Worm (Caenorhabditis elegans): ENCODE measurements around the gene pmp-3.

pmp-3 gene

DNA sequence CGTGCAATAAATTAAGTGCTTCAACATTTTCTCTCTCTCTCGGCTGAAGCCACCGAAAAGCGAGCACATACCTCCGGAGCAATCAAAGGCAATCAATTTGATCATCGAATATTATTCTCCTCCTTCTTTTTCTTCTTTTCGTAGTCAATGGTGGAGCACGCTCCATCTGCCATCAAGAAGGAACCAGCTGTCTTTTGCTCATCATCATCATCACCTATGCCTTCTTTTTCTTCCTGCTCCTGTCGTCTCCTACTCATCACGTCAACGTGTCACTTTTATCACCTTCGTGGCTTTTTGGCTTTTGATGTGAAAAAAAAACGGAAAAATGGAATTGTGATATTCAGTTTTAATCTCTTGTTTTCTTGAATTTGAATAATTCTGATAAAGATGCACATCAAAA, 20.9 kb upstream of the pmp-3 start:
- TF ChIP-seq dao-5 (tag; optimal IDR thresholded peaks at IDR 0.05): no peak
- TF ChIP-seq W03F9.2 (tag; optimal IDR thresholded peaks at IDR 0.05): no peak
- TF ChIP-seq him-1 (tag; optimal IDR thresholded peaks at IDR 0.05): no peak

DNA sequence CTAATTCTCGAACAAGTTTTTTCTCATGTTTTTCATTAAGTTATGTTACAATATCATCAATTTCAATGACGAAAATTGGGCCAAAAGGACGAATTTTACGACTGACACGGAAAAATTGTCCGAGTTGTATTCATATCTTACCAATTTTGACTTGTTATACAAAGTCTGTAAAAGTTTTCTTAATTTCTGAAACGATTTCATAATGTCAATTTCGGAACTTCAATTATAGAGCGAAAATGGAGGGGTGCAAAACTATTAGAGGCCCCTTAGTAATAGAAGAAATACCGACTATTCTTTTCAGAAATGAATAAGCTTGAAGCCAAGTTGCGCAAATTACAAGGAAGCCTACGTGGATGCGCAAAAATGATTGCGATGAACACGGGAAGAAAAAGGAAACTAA, 15.0 kb upstream of the pmp-3 start, which contains the start of gene F43D2.3:
TSS of gene F43D2.3 (plus strand) at position 301 of the 400 bp plus-strand sequence.
- TF ChIP-seq dao-5 (tag; optimal IDR thresholded peaks at IDR 0.05) (no peak), him-1 (tag; optimal IDR thresholded peaks at IDR 0.05) (no peak), W03F9.2 (tag; optimal IDR thresholded peaks at IDR 0.05) (no peak)

DNA sequence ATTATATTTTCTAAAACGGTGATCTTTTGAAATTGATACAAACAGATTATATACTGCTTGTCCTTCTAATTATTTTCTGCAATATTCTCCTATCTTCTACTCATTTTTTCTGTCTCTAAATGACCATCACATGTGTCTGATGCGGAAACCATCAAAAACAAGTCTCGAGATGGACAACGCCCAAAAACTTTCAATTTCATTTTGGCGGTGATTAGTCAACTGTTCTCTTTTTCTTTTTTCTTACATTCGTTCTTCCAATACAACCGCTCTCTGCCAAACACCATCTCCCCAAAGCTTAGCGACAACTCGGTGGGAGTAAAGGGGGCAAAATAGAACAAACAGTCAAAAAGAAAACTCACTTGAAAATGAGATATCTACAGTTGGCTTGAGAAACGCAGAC, 13.2 kb upstream of the pmp-3 start:
- TF ChIP-seq dao-5 (tag; optimal IDR thresholded peaks at IDR 0.05) (no peak), him-1 (tag; optimal IDR thresholded peaks at IDR 0.05) (no peak), W03F9.2 (tag; optimal IDR thresholded peaks at IDR 0.05) (no peak)

- no peak for TF ChIP-seq dao-5 (tag; optimal IDR thresholded peaks at IDR 0.05)
- no peak for TF ChIP-seq W03F9.2 (tag; optimal IDR thresholded peaks at IDR 0.05)
- TF ChIP-seq him-1 (tag; optimal IDR thresholded peaks at IDR 0.05): no peak
Observed at ce11 chrV:14635119-14635518, 11.4 kb upstream of the pmp-3 start, which contains the start of gene F43D2.6. TSS of gene F43D2.6 (minus strand) at chrV:14635180.

DNA sequence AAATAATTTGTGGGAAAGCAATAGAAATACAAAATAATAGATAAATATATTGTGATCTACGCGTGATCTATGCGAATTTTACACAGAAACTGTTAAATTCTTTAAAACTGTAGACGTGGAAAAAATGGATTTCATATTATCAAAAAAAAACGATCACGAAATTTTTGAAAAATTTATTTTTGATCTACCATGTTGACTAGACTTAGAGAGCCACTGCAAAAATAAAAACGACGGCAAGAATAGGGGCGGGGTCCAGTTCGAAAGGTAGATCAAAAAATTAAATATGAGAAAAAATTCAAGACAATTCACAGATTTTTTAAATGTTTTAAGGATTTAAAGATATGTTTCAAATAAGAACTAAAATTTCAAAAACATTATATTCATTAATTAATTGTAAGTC, 8.5 kb upstream of the pmp-3 start:
- TF ChIP-seq W03F9.2 (tag; optimal IDR thresholded peaks at IDR 0.05) (no peak), him-1 (tag; optimal IDR thresholded peaks at IDR 0.05) (no peak), dao-5 (tag; optimal IDR thresholded peaks at IDR 0.05) (no peak)

- TF ChIP-seq dao-5 (tag; optimal IDR thresholded peaks at IDR 0.05): no peak
- no peak for TF ChIP-seq W03F9.2 (tag; optimal IDR thresholded peaks at IDR 0.05)
- no peak for TF ChIP-seq him-1 (tag; optimal IDR thresholded peaks at IDR 0.05)
Observed at ce11 chrV:14640071-14640470, 6.5 kb upstream of the pmp-3 start, which contains the start of gene F43D2.7. TSS of gene F43D2.7 (minus strand) at chrV:14640171.

ce11 chrV:14640769-14641168, 5.8 kb upstream of the pmp-3 start, which contains the start of gene C54G10.1:
TSS of gene C54G10.1 (plus strand) at chrV:14641101.
- no peak for TF ChIP-seq dao-5 (tag; optimal IDR thresholded peaks at IDR 0.05)
- no peak for TF ChIP-seq W03F9.2 (tag; optimal IDR thresholded peaks at IDR 0.05)
- TF ChIP-seq him-1 (tag; optimal IDR thresholded peaks at IDR 0.05): no peak

DNA sequence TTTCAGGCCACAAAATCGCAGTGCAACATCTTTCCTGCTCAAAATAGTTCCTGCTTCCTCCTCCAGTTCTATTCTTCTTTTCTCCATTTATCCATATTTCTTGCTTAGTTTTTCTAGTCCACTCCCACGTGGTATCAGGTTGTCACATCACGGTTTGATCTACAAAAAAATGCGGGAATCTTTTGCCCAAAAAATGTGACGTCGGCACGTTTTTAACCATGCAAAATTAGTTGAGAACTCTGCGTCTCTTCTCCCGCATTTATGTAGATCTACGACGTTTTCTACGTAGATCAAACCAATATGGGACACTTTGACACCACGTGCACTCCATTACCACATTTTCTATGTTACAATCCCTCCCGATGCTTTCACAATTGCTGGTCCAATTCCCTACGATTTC, 4.5 kb upstream of the pmp-3 start:
- no peak for TF ChIP-seq dao-5 (tag; optimal IDR thresholded peaks at IDR 0.05)
- TF ChIP-seq him-1 (tag; optimal IDR thresholded peaks at IDR 0.05): no peak

- TF ChIP-seq him-1 (tag; optimal IDR thresholded peaks at IDR 0.05) (no peak), dao-5 (tag; optimal IDR thresholded peaks at IDR 0.05) (no peak), W03F9.2 (tag; optimal IDR thresholded peaks at IDR 0.05) (no peak)
Observed at ce11 chrV:14648825-14649224, 2.3 kb downstream of the pmp-3 start.

- TF ChIP-seq him-1 (tag; optimal IDR thresholded peaks at IDR 0.05): peak; percentile 9
- no peak for TF ChIP-seq dao-5 (tag; optimal IDR thresholded peaks at IDR 0.05)
- TF ChIP-seq W03F9.2 (tag; optimal IDR thresholded peaks at IDR 0.05): no peak
Observed at ce11 chrV:14649929-14650328, 3.4 kb downstream of the pmp-3 start.

ce11 chrV:14650631-14651030, 4.1 kb downstream of the pmp-3 start:
- no peak for TF ChIP-seq W03F9.2 (tag; optimal IDR thresholded peaks at IDR 0.05)
- TF ChIP-seq him-1 (tag; optimal IDR thresholded peaks at IDR 0.05): no peak
- TF ChIP-seq dao-5 (tag; optimal IDR thresholded peaks at IDR 0.05): no peak

ce11 chrV:14655689-14656088, 9.2 kb downstream of the pmp-3 start:
- TF ChIP-seq him-1 (tag; optimal IDR thresholded peaks at IDR 0.05): no peak

DNA sequence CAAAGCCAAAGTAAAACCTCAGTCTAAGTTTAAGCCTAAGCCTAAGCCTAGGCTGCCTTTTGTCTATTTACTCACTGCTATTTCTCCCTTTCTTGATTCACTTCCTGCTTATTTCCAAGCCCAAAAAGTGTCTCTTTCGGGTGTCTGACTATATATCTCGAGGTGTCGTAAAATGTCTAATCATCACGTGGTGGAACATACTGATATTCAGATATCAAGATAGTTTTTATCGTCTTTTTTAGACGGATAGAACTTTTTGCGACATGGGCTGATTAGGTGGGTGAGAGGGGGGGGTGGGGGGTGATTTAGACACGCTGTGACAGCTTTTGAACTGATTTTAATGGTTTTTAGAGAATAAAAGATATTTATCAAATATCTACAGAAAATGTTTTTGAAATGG, 10.4 kb downstream of the pmp-3 start:
- no peak for TF ChIP-seq W03F9.2 (tag; optimal IDR thresholded peaks at IDR 0.05)
- TF ChIP-seq dao-5 (tag; optimal IDR thresholded peaks at IDR 0.05): no peak
- TF ChIP-seq him-1 (tag; optimal IDR thresholded peaks at IDR 0.05): no peak

DNA sequence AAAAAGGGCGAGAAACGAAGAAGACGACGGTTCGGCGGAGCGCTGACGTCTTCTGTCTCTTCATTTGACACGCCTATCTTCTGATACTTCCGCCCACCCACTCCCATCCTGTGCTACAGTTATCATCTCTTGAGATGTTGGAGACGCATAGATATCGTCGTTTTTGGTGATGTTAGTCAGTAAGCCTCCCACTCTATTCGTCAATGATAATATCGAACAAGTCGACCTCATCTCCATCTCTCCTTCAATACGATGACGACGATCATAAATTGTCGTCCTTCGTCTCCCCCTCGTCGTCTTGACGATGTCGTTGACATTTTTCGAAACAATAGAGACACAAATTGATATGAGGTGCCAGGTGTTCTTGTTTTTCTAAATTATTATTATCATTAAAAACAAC, 11.6 kb downstream of the pmp-3 start, which contains the start of gene slc-25A29:
TSS of gene slc-25A29 (minus strand) at position 45 of the 400 bp plus-strand sequence.
- TF ChIP-seq dao-5 (tag; optimal IDR thresholded peaks at IDR 0.05) (no peak), him-1 (tag; optimal IDR thresholded peaks at IDR 0.05) (no peak), W03F9.2 (tag; optimal IDR thresholded peaks at IDR 0.05) (no peak)

DNA sequence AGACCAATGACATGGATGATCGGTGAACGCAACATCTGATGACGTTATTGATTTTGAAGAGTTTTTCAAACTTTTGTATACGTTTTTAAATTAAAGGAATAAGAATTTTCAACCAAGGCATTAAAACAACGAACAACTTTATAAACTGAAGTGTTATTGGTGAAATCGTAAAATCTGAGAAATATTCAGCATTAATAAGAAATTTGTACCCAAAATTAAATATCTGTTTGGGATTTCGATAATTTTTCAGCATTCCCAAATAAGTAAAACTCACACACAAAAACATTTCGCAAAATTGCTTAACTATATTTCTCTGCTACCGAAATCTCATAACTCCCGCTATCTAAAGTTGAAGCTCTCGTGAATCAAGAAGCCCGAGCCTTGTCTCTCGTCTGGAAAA, 13.1 kb downstream of the pmp-3 start:
- TF ChIP-seq him-1 (tag; optimal IDR thresholded peaks at IDR 0.05) (no peak), W03F9.2 (tag; optimal IDR thresholded peaks at IDR 0.05) (no peak), dao-5 (tag; optimal IDR thresholded peaks at IDR 0.05) (no peak)

All from whole organism, L4/young adult.